Fruit fly (Drosophila melanogaster): ENCODE measurements around the gene Rrp45.

- TF ChIP-seq D1 (tag; optimal IDR thresholded peaks at IDR 0.05), result no peak
- no peak for TF ChIP-seq Pif1A (GFP tag; optimal IDR thresholded peaks at IDR 0.05)
- TF ChIP-seq CG8159 (tag; optimal IDR thresholded peaks at IDR 0.05), result no peak
- TF ChIP-seq CG14655 (GFP tag; optimal IDR thresholded peaks at IDR 0.05), result no peak
- no peak for TF ChIP-seq CG32121 (GFP tag; IDR thresholded peaks at IDR 0.05)
- no peak for TF ChIP-seq CG15710 (tag; optimal IDR thresholded peaks at IDR 0.05)
- TF ChIP-seq EcR (GFP tag; optimal IDR thresholded peaks at IDR 0.05), result no peak
- no peak for TF ChIP-seq CG8301 (tag; optimal IDR thresholded peaks at IDR 0.05)
- TF ChIP-seq CG4496 (GFP tag; IDR thresholded peaks at IDR 0.05), result no peak
- no peak for TF ChIP-seq CG13204 (GFP tag; optimal IDR thresholded peaks at IDR 0.05)
- no peak for TF ChIP-seq CG10348 (GFP tag; IDR thresholded peaks at IDR 0.05)
- TF ChIP-seq CG9948 (tag; optimal IDR thresholded peaks at IDR 0.05), result no peak
Observed at dm6 chrX:16757645-16758044, 33.4 kb downstream of the Rrp45 start.

Data from whole organism, pupa.